Fruit fly (Drosophila melanogaster) whole organism, embryonic: ENCODE data around the gene Adat1.

Experiments used
- Ada2b ChIP-seq: fragments of 200-800 bp; sonication (Bioruptor generic); IDR thresholded peaks from 2 replicates; pipeline ENCODE4 v1.3.6; 2022; ENCODE audit warnings: missing biosample characterization, missing genetic modification characterization
- BEAF-32 ChIP-seq: fragments of 200-800 bp; sonication (Bioruptor generic); optimal IDR thresholded peaks from 3 replicates; lab custom pipeline; 2017; ENCODE audit warnings: missing biosample characterization, missing genetic modification characterization, mild to moderate bottlenecking, moderate library complexity, missing genetic modification reagents
- CG10147 ChIP-seq: fragments of 200-800 bp; sonication (Bioruptor generic); optimal IDR thresholded peaks from 2 replicates; lab custom pipeline; 2019; ENCODE audit warnings: missing biosample characterization, mild to moderate bottlenecking, missing genetic modification characterization, moderate library complexity
- CG10366 ChIP-seq: fragments of 200-800 bp; sonication (Bioruptor generic); IDR thresholded peaks from 2 replicates; pipeline ENCODE4 v1.3.6; 2022; ENCODE audit warnings: missing biosample characterization, missing genetic modification characterization
- CG10462 ChIP-seq: fragments of 200-800 bp; sonication (Bioruptor generic); optimal IDR thresholded peaks from 2 replicates; lab custom pipeline; 2016; ENCODE audit warnings: missing biosample characterization, missing genetic modification characterization
- CG11247 ChIP-seq: fragments of 200-800 bp; sonication (Bioruptor generic); IDR thresholded peaks from 2 replicates; pipeline ENCODE4 v1.3.6; 2022; ENCODE audit warnings: missing biosample characterization, missing genetic modification characterization
- CG11560 ChIP-seq: fragments of 200-800 bp; sonication (Bioruptor generic); IDR thresholded peaks from 3 replicates; pipeline ENCODE4 v1.3.6; 2022; ENCODE audit warnings: missing biosample characterization, missing genetic modification characterization
- CG11695 ChIP-seq: fragments of 200-800 bp; sonication (Bioruptor generic); IDR thresholded peaks from 3 replicates; pipeline ENCODE4 v1.3.6; 2022; ENCODE audit warnings: missing biosample characterization, missing genetic modification characterization
- CG13287 ChIP-seq: fragments of 200-800 bp; sonication (Bioruptor generic); IDR thresholded peaks from 2 replicates; pipeline ENCODE4 v1.3.6; 2022; ENCODE audit warnings: missing biosample characterization, missing genetic modification characterization; ENCODE audit not compliant: partially characterized antibody
- CG13296 ChIP-seq: fragments of 200-800 bp; sonication (Bioruptor generic); optimal IDR thresholded peaks from 3 replicates; lab custom pipeline; 2018; ENCODE audit warnings: missing biosample characterization, mild to moderate bottlenecking, missing genetic modification characterization
- CG1603 ChIP-seq: fragments of 200-800 bp; sonication (Bioruptor generic); optimal IDR thresholded peaks from 2 replicates; lab custom pipeline; 2019; ENCODE audit warnings: missing biosample characterization, mild to moderate bottlenecking, missing genetic modification characterization, moderate library complexity
- CG17328 ChIP-seq: fragments of 200-800 bp; sonication (Bioruptor generic); IDR thresholded peaks from 2 replicates; pipeline ENCODE4 v1.3.6; 2022; ENCODE audit warnings: missing biosample characterization, missing genetic modification characterization
- CG17359 ChIP-seq: fragments of 200-800 bp; sonication (Bioruptor generic); optimal IDR thresholded peaks from 3 replicates; lab custom pipeline; 2018; ENCODE audit warnings: missing biosample characterization, mild to moderate bottlenecking, missing genetic modification characterization, moderate library complexity
- CG18599 ChIP-seq: fragments of 200-800 bp; sonication (Bioruptor generic); optimal IDR thresholded peaks from 3 replicates; lab custom pipeline; 2017; ENCODE audit warnings: missing biosample characterization, missing genetic modification characterization, mild to moderate bottlenecking, moderate library complexity, missing genetic modification reagents
- CG2116 ChIP-seq: fragments of 200-800 bp; sonication (Bioruptor generic); optimal IDR thresholded peaks from 3 replicates; lab custom pipeline; 2018; ENCODE audit warnings: missing biosample characterization, mild to moderate bottlenecking, missing genetic modification characterization
- CG2889 ChIP-seq: fragments of 200-800 bp; sonication (Bioruptor generic); IDR thresholded peaks from 3 replicates; pipeline ENCODE4 v1.3.6; 2022; ENCODE audit warnings: missing biosample characterization, missing genetic modification characterization
- CG30403 ChIP-seq: fragments of 200-800 bp; sonication (Bioruptor generic); optimal IDR thresholded peaks from 3 replicates; lab custom pipeline; 2016; ENCODE audit warnings: missing biosample characterization, missing genetic modification characterization
- CG4617 ChIP-seq: fragments of 200-800 bp; sonication (Bioruptor generic); optimal IDR thresholded peaks from 3 replicates; lab custom pipeline; 2016; ENCODE audit warnings: missing biosample characterization, missing genetic modification characterization, borderline replicate concordance
- CG7357 ChIP-seq: fragments of 200-800 bp; sonication (Bioruptor generic); IDR thresholded peaks from 3 replicates; pipeline ENCODE4 v1.3.6; 2022; ENCODE audit warnings: missing biosample characterization, missing genetic modification characterization
- CG7372 ChIP-seq: fragments of 200-800 bp; sonication (Bioruptor generic); IDR thresholded peaks from 2 replicates; pipeline ENCODE4 v1.3.6; 2022; ENCODE audit warnings: missing biosample characterization, missing genetic modification characterization
- CG9215 ChIP-seq: fragments of 200-800 bp; sonication (Bioruptor generic); IDR thresholded peaks from 2 replicates; pipeline ENCODE4 v1.3.6; 2022; ENCODE audit warnings: missing biosample characterization, missing genetic modification characterization
- Dfd ChIP-seq, 2 experiments: fragments of >200 bp; optimal IDR thresholded peaks; 2 replicates each; lab custom pipeline; 2017; ENCODE audit warnings: missing biosample characterization in 2 of 2, missing genetic modification characterization in 2 of 2
- Doc2 ChIP-seq: fragments of 200-800 bp; sonication (Bioruptor generic); IDR thresholded peaks from 2 replicates; pipeline ENCODE4 v1.3.6; 2022; ENCODE audit warnings: missing biosample characterization, missing genetic modification characterization
- ERR ChIP-seq: fragments of 200-800 bp; sonication (Bioruptor generic); optimal IDR thresholded peaks from 2 replicates; lab custom pipeline; 2016; ENCODE audit warnings: missing biosample characterization, missing genetic modification characterization
- Fer2 ChIP-seq: fragments of 200-800 bp; sonication (Bioruptor generic); optimal IDR thresholded peaks from 2 replicates; lab custom pipeline; 2018; ENCODE audit warnings: missing biosample characterization, mild to moderate bottlenecking, missing genetic modification characterization, moderate library complexity
- Hr78 ChIP-seq, 2 experiments: fragments of 200-800 bp in 1 of 2; fragments of >200 bp in 1 of 2; sonication (Bioruptor generic) in 1 of 2; optimal IDR thresholded peaks; 2 replicates each; lab custom pipeline; 2017 to 2019; ENCODE audit warnings: missing biosample characterization in 2 of 2, missing genetic modification characterization in 2 of 2, mild to moderate bottlenecking in 1 of 2, moderate library complexity in 1 of 2
- Lhr ChIP-seq: fragments of 200-800 bp; sonication (Bioruptor generic); optimal IDR thresholded peaks from 3 replicates; lab custom pipeline; 2017; ENCODE audit warnings: mild to moderate bottlenecking, missing biosample characterization, missing genetic modification reagents, missing genetic modification characterization
- MESR4 ChIP-seq: fragments of 200-800 bp; sonication (Bioruptor generic); optimal IDR thresholded peaks from 2 replicates; lab custom pipeline; 2018; ENCODE audit warnings: missing biosample characterization, mild to moderate bottlenecking, missing genetic modification characterization, moderate library complexity
- NC2α ChIP-seq: fragments of 200-800 bp; sonication (Bioruptor generic); optimal IDR thresholded peaks from 2 replicates; lab custom pipeline; 2016; ENCODE audit warnings: missing biosample characterization, missing genetic modification characterization
- Side ChIP-seq: fragments of 200-800 bp; sonication (Bioruptor generic); optimal IDR thresholded peaks from 2 replicates; lab custom pipeline; 2016; ENCODE audit warnings: missing biosample characterization, missing genetic modification characterization
- YL-1 ChIP-seq: fragments of 200-800 bp; sonication (Bioruptor generic); optimal IDR thresholded peaks from 3 replicates; lab custom pipeline; 2017; ENCODE audit warnings: missing biosample characterization, mild to moderate bottlenecking, missing genetic modification characterization
- bbx ChIP-seq: fragments of 200-800 bp; sonication (Bioruptor generic); IDR thresholded peaks from 2 replicates; pipeline ENCODE4 v1.3.6; 2022; ENCODE audit warnings: missing biosample characterization, missing genetic modification characterization; ENCODE audit not compliant: partially characterized antibody
- crp ChIP-seq, 2 experiments: fragments of 200-800 bp; sonication (Bioruptor generic); optimal IDR thresholded peaks; 2 replicates in 1 of 2; 3 replicates in 1 of 2; lab custom pipeline; 2017; ENCODE audit warnings: missing biosample characterization in 2 of 2, missing genetic modification characterization in 2 of 2, mild to moderate bottlenecking in 1 of 2, moderate library complexity in 1 of 2
- da ChIP-seq: fragments of 200-800 bp; sonication (Bioruptor generic); optimal IDR thresholded peaks from 2 replicates; lab custom pipeline; 2016; ENCODE audit warnings: missing biosample characterization, missing genetic modification characterization
- dm ChIP-seq: fragments of 200-800 bp; sonication (Bioruptor generic); optimal IDR thresholded peaks from 3 replicates; lab custom pipeline; 2016; ENCODE audit warnings: missing biosample characterization, missing genetic modification characterization
- eve ChIP-seq, 2 experiments: fragments of >200 bp; optimal IDR thresholded peaks; 2 replicates each; lab custom pipeline; 2017; ENCODE audit warnings: missing biosample characterization in 2 of 2, missing genetic modification characterization in 2 of 2
- fd96Cb ChIP-seq: fragments of 200-800 bp; sonication (Bioruptor generic); optimal IDR thresholded peaks from 2 replicates; lab custom pipeline; 2018; ENCODE audit warnings: missing biosample characterization, mild to moderate bottlenecking, missing genetic modification characterization, moderate library complexity
- gcm2 ChIP-seq: fragments of 200-800 bp; sonication (Bioruptor generic); optimal IDR thresholded peaks from 2 replicates; lab custom pipeline; 2016; ENCODE audit warnings: missing biosample characterization, missing genetic modification characterization
- mld ChIP-seq: fragments of 200-800 bp; sonication (Bioruptor generic); IDR thresholded peaks from 3 replicates; pipeline ENCODE4 v1.3.6; 2022; ENCODE audit warnings: missing biosample characterization, missing genetic modification characterization; ENCODE audit not compliant: partially characterized antibody
- nmo ChIP-seq: fragments of 200-800 bp; sonication (Bioruptor generic); optimal IDR thresholded peaks from 2 replicates; lab custom pipeline; 2018; ENCODE audit warnings: missing biosample characterization, mild to moderate bottlenecking, missing genetic modification characterization, moderate library complexity
- odd ChIP-seq: fragments of 200-800 bp; sonication (Bioruptor generic); optimal IDR thresholded peaks from 2 replicates; lab custom pipeline; 2017; ENCODE audit warnings: missing biosample characterization, mild to moderate bottlenecking, missing genetic modification characterization
- psq ChIP-seq: fragments of 200-800 bp; sonication (Bioruptor generic); optimal IDR thresholded peaks from 2 replicates; lab custom pipeline; 2017; ENCODE audit warnings: missing biosample characterization, missing genetic modification characterization
- ranshi ChIP-seq: fragments of 200-800 bp; sonication (Bioruptor generic); IDR thresholded peaks from 2 replicates; pipeline ENCODE4 v1.3.6; 2022; ENCODE audit warnings: missing biosample characterization, missing genetic modification characterization
- row ChIP-seq: fragments of 200-800 bp; sonication (Bioruptor generic); IDR thresholded peaks from 3 replicates; pipeline ENCODE4 v1.3.6; 2022; ENCODE audit warnings: missing biosample characterization, missing genetic modification characterization
- seq ChIP-seq: fragments of 200-800 bp; sonication (Bioruptor generic); IDR thresholded peaks from 2 replicates; pipeline ENCODE4 v1.3.6; 2022; ENCODE audit warnings: missing biosample characterization, missing genetic modification characterization
- shn ChIP-seq: fragments of 200-800 bp; sonication (Bioruptor generic); optimal IDR thresholded peaks from 3 replicates; lab custom pipeline; 2016; ENCODE audit warnings: missing biosample characterization, missing genetic modification characterization
- sob ChIP-seq: fragments of 200-800 bp; sonication (Bioruptor generic); IDR thresholded peaks from 2 replicates; pipeline ENCODE4 v1.3.6; 2022; ENCODE audit warnings: missing biosample characterization, missing genetic modification characterization
- sr ChIP-seq: fragments of 200-800 bp; sonication (Bioruptor generic); IDR thresholded peaks from 3 replicates; pipeline ENCODE4 v1.3.6; 2022; ENCODE audit warnings: missing biosample characterization, missing genetic modification characterization
- tll ChIP-seq, 2 experiments: fragments of 200-800 bp in 1 of 2; fragments of >200 bp in 1 of 2; sonication (Bioruptor generic) in 1 of 2; optimal IDR thresholded peaks; 2 replicates each; lab custom pipeline; 2017 to 2019; ENCODE audit warnings: missing biosample characterization in 2 of 2, missing genetic modification characterization in 2 of 2, mild to moderate bottlenecking in 1 of 2, moderate library complexity in 1 of 2
- zfh2 ChIP-seq: fragments of 200-800 bp; sonication (Bioruptor generic); optimal IDR thresholded peaks from 2 replicates; lab custom pipeline; 2016; ENCODE audit warnings: missing biosample characterization, missing genetic modification characterization

Adat1 gene

DNA sequence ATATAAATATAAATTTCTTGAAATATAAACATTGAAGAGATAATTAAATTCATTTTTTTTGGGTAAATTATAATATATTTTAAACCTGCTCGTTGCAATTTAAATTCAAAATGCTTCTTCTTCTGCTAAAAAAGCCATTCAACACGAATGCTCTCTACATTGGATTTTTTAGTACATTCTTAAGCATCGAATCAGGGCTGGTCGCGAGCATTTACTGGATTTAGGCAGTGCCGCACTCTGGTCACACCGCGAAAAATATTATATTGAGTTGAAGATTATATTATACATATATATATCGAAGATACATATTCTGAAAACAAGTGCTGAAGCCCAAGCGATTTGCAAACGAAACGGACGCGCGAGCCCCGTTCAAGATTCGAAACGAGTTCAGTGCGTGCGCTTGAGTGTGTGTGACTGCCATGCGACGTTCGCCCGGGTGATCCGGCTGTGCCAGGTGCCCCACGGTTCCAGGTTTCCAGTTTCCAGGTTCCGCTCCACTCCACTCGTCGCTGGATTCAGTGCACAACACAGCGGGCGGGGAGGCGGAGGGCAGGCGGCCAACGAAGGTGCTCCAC lies 2.4 kb upstream of the Adat1 start, which contains the start of gene Sos (continued):
- TF ChIP-seq CG4617 (GFP tag; lab: Kevin White, UChicago) (peak; percentile 82), CG2889 (no peak), shn (GFP tag; lab: Kevin White, UChicago) (no peak), tll (GFP tag; optimal IDR thresholded peaks at IDR 0.05; lab: Kevin White, UChicago) (no peak), sr (GFP tag; lab: Robert Waterston, UW) (no peak), eve (GFP tag; optimal IDR thresholded peaks at IDR 0.05; lab: Kevin White, UChicago) (no peak), CG10366 (GFP tag; lab: Robert Waterston, UW) (no peak), Side (GFP tag; lab: Kevin White, UChicago) (no peak), dm (GFP tag; lab: Kevin White, UChicago) (no peak), CG10147 (GFP tag; lab: Kevin White, UChicago) (no peak), CG18599 (no peak), Dfd (GFP tag; optimal IDR thresholded peaks at IDR 0.05; lab: Kevin White, UChicago) (no peak), BEAF-32 (GFP tag; lab: Kevin White, UChicago) (peak; percentile 56), row (peak; percentile 41; the same call in 2 of the 3 replicates), bbx (GFP tag; lab: Robert Waterston, UW) (no peak), CG13287 (GFP tag; lab: Robert Waterston, UW) (peak; percentile 53), da (GFP tag; lab: Kevin White, UChicago) (no peak), CG7357 (GFP tag; lab: Robert Waterston, UW) (no peak), zfh2 (GFP tag; lab: Kevin White, UChicago) (no peak), fd96Cb (tag; lab: Kevin White, UChicago) (no peak), Ada2b (no peak), CG17328 (GFP tag; lab: Robert Waterston, UW) (no peak), YL-1 (peak; percentile 94), Lhr (GFP tag; lab: Kevin White, UChicago) (peak; percentile 86), MESR4 (GFP tag; lab: Kevin White, UChicago) (peak; percentile 88), Doc2 (GFP tag; lab: Robert Waterston, UW) (no peak), gcm2 (no peak), CG7372 (GFP tag; lab: Robert Waterston, UW) (no peak), crp (GFP tag; optimal IDR thresholded peaks at IDR 0.05; lab: Kevin White, UChicago) (no peak), seq (GFP tag; lab: Robert Waterston, UW) (no peak), CG11695 (no peak), CG2116 (peak; percentile 38), mld (GFP tag; lab: Robert Waterston, UW) (no peak), sob (GFP tag; lab: Robert Waterston, UW) (no peak), Hr78 (GFP tag; optimal IDR thresholded peaks at IDR 0.05; lab: Kevin White, UChicago) (no peak), CG1603 (tag; lab: Kevin White, UChicago) (no peak), CG9215 (GFP tag; lab: Robert Waterston, UW) (no peak), NC2α (no peak), odd (no peak), CG17359 (no peak), CG11247 (GFP tag; lab: Robert Waterston, UW) (no peak), CG11560 (tag; lab: Robert Waterston, UW) (peak; percentile 76; the same call in 2 of the 3 replicates), CG10462 (GFP tag; lab: Kevin White, UChicago) (no peak), CG13296 (GFP tag; lab: Kevin White, UChicago) (no peak), ranshi (GFP tag; lab: Robert Waterston, UW) (no peak), ERR (GFP tag; lab: Kevin White, UChicago) (no peak), Fer2 (tag; lab: Kevin White, UChicago) (no peak), CG30403 (GFP tag; lab: Kevin White, UChicago) (no peak), nmo (GFP tag; lab: Kevin White, UChicago) (peak; percentile 55), psq (no peak)
